Fruit fly (Drosophila melanogaster) whole organism, embryonic: Measurements from ENCODE around the gene prg.

Source experiments
- Ada2b ChIP-seq: fragments of 200-800 bp; sonication (Bioruptor generic); IDR thresholded peaks from 2 replicates; pipeline ENCODE4 v1.3.6; 2022; ENCODE audit warnings: missing biosample characterization, missing genetic modification characterization
- Awh ChIP-seq: fragments of 200-800 bp; sonication (Bioruptor generic); IDR thresholded peaks from 2 replicates; pipeline ENCODE4, ENCODE4 v1.3.6; 2022; ENCODE audit warnings: missing biosample characterization, missing genetic modification characterization
- B-H2 ChIP-seq: fragments of 200-800 bp; sonication (Bioruptor generic); optimal IDR thresholded peaks from 2 replicates; lab custom pipeline; 2018; ENCODE audit warnings: missing biosample characterization, mild to moderate bottlenecking, missing genetic modification characterization
- Bgb ChIP-seq: fragments of 200-800 bp; sonication (Bioruptor generic); IDR thresholded peaks from 2 replicates; pipeline ENCODE4 v1.3.6; 2022; ENCODE audit warnings: missing biosample characterization, missing genetic modification characterization; ENCODE audit not compliant: partially characterized antibody
- CG12155 ChIP-seq: fragments of 200-800 bp; sonication (Bioruptor generic); optimal IDR thresholded peaks from 3 replicates; lab custom pipeline; 2016; ENCODE audit warnings: missing biosample characterization, missing genetic modification characterization
- CG12236 ChIP-seq: fragments of 200-800 bp; sonication (Bioruptor generic); optimal IDR thresholded peaks from 2 replicates; lab custom pipeline; 2016; ENCODE audit warnings: missing biosample characterization, missing genetic modification characterization
- CG16863 ChIP-seq: fragments of 200-800 bp; sonication (Bioruptor generic); optimal IDR thresholded peaks from 3 replicates; lab custom pipeline; 2016; ENCODE audit warnings: missing biosample characterization, missing genetic modification characterization
- CG18599 ChIP-seq: fragments of 200-800 bp; sonication (Bioruptor generic); optimal IDR thresholded peaks from 3 replicates; lab custom pipeline; 2017; ENCODE audit warnings: missing biosample characterization, missing genetic modification characterization, mild to moderate bottlenecking, moderate library complexity, missing genetic modification reagents
- CG2889 ChIP-seq: fragments of 200-800 bp; sonication (Bioruptor generic); IDR thresholded peaks from 3 replicates; pipeline ENCODE4 v1.3.6; 2022; ENCODE audit warnings: missing biosample characterization, missing genetic modification characterization
- CG30431 ChIP-seq: fragments of 200-800 bp; sonication (Bioruptor generic); optimal IDR thresholded peaks from 2 replicates; lab custom pipeline; 2017; ENCODE audit warnings: missing biosample characterization, missing genetic modification characterization
- CG31365 ChIP-seq: fragments of 200-800 bp; sonication (Bioruptor generic); optimal IDR thresholded peaks from 2 replicates; lab custom pipeline; 2018; ENCODE audit warnings: missing biosample characterization, mild to moderate bottlenecking, missing genetic modification characterization
- CG34224 ChIP-seq: fragments of 200-800 bp; sonication (Bioruptor generic); IDR thresholded peaks from 3 replicates; pipeline ENCODE4 v1.3.6; 2022; ENCODE audit warnings: missing biosample characterization, missing genetic modification characterization; ENCODE audit not compliant: partially characterized antibody
- CG4820 ChIP-seq: fragments of 200-800 bp; sonication (Bioruptor generic); optimal IDR thresholded peaks from 3 replicates; lab custom pipeline; 2016; ENCODE audit warnings: missing biosample characterization, missing genetic modification characterization
- CG5180 ChIP-seq: fragments of 200-800 bp; sonication (Bioruptor generic); optimal IDR thresholded peaks from 3 replicates; lab custom pipeline; 2017; ENCODE audit warnings: missing biosample characterization, missing genetic modification characterization, mild to moderate bottlenecking, moderate library complexity, missing genetic modification reagents
- CG6791 ChIP-seq: fragments of 200-800 bp; sonication (Bioruptor generic); IDR thresholded peaks from 3 replicates; pipeline ENCODE4 v1.3.6; 2022; ENCODE audit warnings: missing biosample characterization, missing genetic modification characterization; ENCODE audit not compliant: partially characterized antibody
- CG7745 ChIP-seq: fragments of 200-800 bp; sonication (Bioruptor generic); optimal IDR thresholded peaks from 2 replicates; lab custom pipeline; 2018; ENCODE audit warnings: missing biosample characterization, mild to moderate bottlenecking, missing genetic modification characterization, moderate library complexity
- Ets65A ChIP-seq: fragments of 200-800 bp; sonication (Bioruptor generic); peaks from one replicate; lab custom pipeline; 2016; ENCODE audit warnings: missing biosample characterization, missing genetic modification characterization
- H2.0 ChIP-seq: fragments of 200-800 bp; sonication (Bioruptor generic); IDR thresholded peaks from 2 replicates; pipeline ENCODE4 v1.3.6; 2022; ENCODE audit warnings: missing biosample characterization, missing genetic modification characterization
- Hr3 ChIP-seq: fragments of 200-800 bp; sonication (Bioruptor generic); optimal IDR thresholded peaks from 3 replicates; lab custom pipeline; 2016; ENCODE audit warnings: missing biosample characterization, missing genetic modification characterization
- Hr78 ChIP-seq, 2 experiments: fragments of 200-800 bp in 1 of 2; fragments of >200 bp in 1 of 2; sonication (Bioruptor generic) in 1 of 2; optimal IDR thresholded peaks; 2 replicates each; lab custom pipeline; 2017 to 2019; ENCODE audit warnings: missing biosample characterization in 2 of 2, missing genetic modification characterization in 2 of 2, mild to moderate bottlenecking in 1 of 2, moderate library complexity in 1 of 2
- Neu2 ChIP-seq: fragments of 200-800 bp; sonication (Bioruptor generic); optimal IDR thresholded peaks from 3 replicates; lab custom pipeline; 2016; ENCODE audit warnings: missing biosample characterization, missing genetic modification characterization, borderline replicate concordance
- Opbp ChIP-seq: fragments of 200-800 bp; sonication (Bioruptor generic); IDR thresholded peaks from 3 replicates; pipeline ENCODE4 v1.3.6; 2022; ENCODE audit warnings: missing biosample characterization, missing genetic modification characterization; ENCODE audit not compliant: partially characterized antibody
- Ssrp ChIP-seq: fragments of 200-800 bp; sonication (Bioruptor generic); optimal IDR thresholded peaks from 2 replicates; lab custom pipeline; 2018; ENCODE audit warnings: missing biosample characterization, mild to moderate bottlenecking, missing genetic modification characterization, moderate library complexity
- Vsx1 ChIP-seq: fragments of 200-800 bp; sonication (Bioruptor generic); optimal IDR thresholded peaks from 2 replicates; lab custom pipeline; 2017; ENCODE audit warnings: missing biosample characterization, mild to moderate bottlenecking, missing genetic modification characterization, missing genetic modification reagents
- amos ChIP-seq: fragments of 200-800 bp; sonication (Bioruptor generic); IDR thresholded peaks from 2 replicates; pipeline ENCODE4 v1.3.6; 2022; ENCODE audit warnings: missing biosample characterization, missing genetic modification characterization; ENCODE audit not compliant: partially characterized antibody
- ase ChIP-seq: fragments of 200-800 bp; sonication (Bioruptor generic); IDR thresholded peaks from 3 replicates; pipeline ENCODE4 v1.3.6; 2022; ENCODE audit warnings: missing biosample characterization, missing genetic modification characterization
- bcd ChIP-seq: fragments of 200-800 bp; sonication (Bioruptor generic); optimal IDR thresholded peaks from 2 replicates; lab custom pipeline; 2017; ENCODE audit warnings: missing biosample characterization, mild to moderate bottlenecking, missing genetic modification characterization
- crol ChIP-seq: fragments of 200-800 bp; sonication (Bioruptor generic); IDR thresholded peaks from 2 replicates; pipeline ENCODE4 v1.3.6; 2022; ENCODE audit warnings: missing biosample characterization, missing genetic modification characterization
- dysf ChIP-seq: fragments of 200-800 bp; sonication (Bioruptor generic); IDR thresholded peaks from 3 replicates; pipeline ENCODE4 v1.3.6; 2022; ENCODE audit warnings: missing biosample characterization, missing genetic modification characterization
- exex ChIP-seq: fragments of 200-800 bp; sonication (Bioruptor generic); optimal IDR thresholded peaks from 4 replicates; lab custom pipeline; 2018; ENCODE audit warnings: missing biosample characterization, mild to moderate bottlenecking, missing genetic modification characterization, moderate library complexity
- h ChIP-seq: fragments of >200 bp; optimal IDR thresholded peaks from 2 replicates; lab custom pipeline; 2017
- her ChIP-seq: fragments of 200-800 bp; sonication (Bioruptor generic); optimal IDR thresholded peaks from 2 replicates; lab custom pipeline; 2016; ENCODE audit warnings: missing biosample characterization, missing genetic modification characterization
- knrl ChIP-seq: fragments of 200-800 bp; sonication (Bioruptor generic); IDR thresholded peaks from 3 replicates; pipeline ENCODE4 v1.3.6; 2022; ENCODE audit warnings: missing biosample characterization, missing genetic modification characterization; ENCODE audit not compliant: partially characterized antibody
- lab ChIP-seq: fragments of 200-800 bp; sonication (Bioruptor generic); optimal IDR thresholded peaks from 3 replicates; lab custom pipeline; 2017; ENCODE audit warnings: missing biosample characterization, missing genetic modification characterization, mild to moderate bottlenecking, moderate library complexity, missing genetic modification reagents
- lilli ChIP-seq: fragments of 200-800 bp; sonication (Bioruptor generic); optimal IDR thresholded peaks from 3 replicates; lab custom pipeline; 2016; ENCODE audit warnings: missing biosample characterization, missing genetic modification characterization
- lmd ChIP-seq: fragments of 200-800 bp; sonication (Bioruptor generic); IDR thresholded peaks from 2 replicates; pipeline ENCODE4 v1.3.6; 2022; ENCODE audit warnings: missing biosample characterization, missing genetic modification characterization
- nerfin-2 ChIP-seq: fragments of 200-800 bp; sonication (Bioruptor generic); IDR thresholded peaks from 2 replicates; pipeline ENCODE4 v1.3.6; 2022; ENCODE audit warnings: missing biosample characterization, missing genetic modification characterization; ENCODE audit not compliant: partially characterized antibody
- oc ChIP-seq: fragments of 200-800 bp; sonication (Bioruptor generic); optimal IDR thresholded peaks from 2 replicates; lab custom pipeline; 2018; ENCODE audit warnings: missing biosample characterization, mild to moderate bottlenecking, missing genetic modification characterization, moderate library complexity
- ranshi ChIP-seq: fragments of 200-800 bp; sonication (Bioruptor generic); IDR thresholded peaks from 2 replicates; pipeline ENCODE4 v1.3.6; 2022; ENCODE audit warnings: missing biosample characterization, missing genetic modification characterization
- slbo ChIP-seq: fragments of 200-800 bp; sonication (Bioruptor generic); IDR thresholded peaks from 2 replicates; pipeline ENCODE4 v1.3.6; 2022; ENCODE audit warnings: missing biosample characterization, missing genetic modification characterization
- sna ChIP-seq: fragments of 200-800 bp; sonication (Bioruptor generic); IDR thresholded peaks from 2 replicates; pipeline ENCODE4 v1.3.6; 2022; ENCODE audit warnings: missing biosample characterization, missing genetic modification characterization; ENCODE audit not compliant: partially characterized antibody
- sr ChIP-seq: fragments of 200-800 bp; sonication (Bioruptor generic); IDR thresholded peaks from 3 replicates; pipeline ENCODE4 v1.3.6; 2022; ENCODE audit warnings: missing biosample characterization, missing genetic modification characterization
- tna ChIP-seq: fragments of 200-800 bp; sonication (Bioruptor generic); IDR thresholded peaks from 2 replicates; pipeline ENCODE4 v1.3.6; 2022; ENCODE audit warnings: missing biosample characterization, missing genetic modification characterization; ENCODE audit not compliant: partially characterized antibody

Gene prg

DNA sequence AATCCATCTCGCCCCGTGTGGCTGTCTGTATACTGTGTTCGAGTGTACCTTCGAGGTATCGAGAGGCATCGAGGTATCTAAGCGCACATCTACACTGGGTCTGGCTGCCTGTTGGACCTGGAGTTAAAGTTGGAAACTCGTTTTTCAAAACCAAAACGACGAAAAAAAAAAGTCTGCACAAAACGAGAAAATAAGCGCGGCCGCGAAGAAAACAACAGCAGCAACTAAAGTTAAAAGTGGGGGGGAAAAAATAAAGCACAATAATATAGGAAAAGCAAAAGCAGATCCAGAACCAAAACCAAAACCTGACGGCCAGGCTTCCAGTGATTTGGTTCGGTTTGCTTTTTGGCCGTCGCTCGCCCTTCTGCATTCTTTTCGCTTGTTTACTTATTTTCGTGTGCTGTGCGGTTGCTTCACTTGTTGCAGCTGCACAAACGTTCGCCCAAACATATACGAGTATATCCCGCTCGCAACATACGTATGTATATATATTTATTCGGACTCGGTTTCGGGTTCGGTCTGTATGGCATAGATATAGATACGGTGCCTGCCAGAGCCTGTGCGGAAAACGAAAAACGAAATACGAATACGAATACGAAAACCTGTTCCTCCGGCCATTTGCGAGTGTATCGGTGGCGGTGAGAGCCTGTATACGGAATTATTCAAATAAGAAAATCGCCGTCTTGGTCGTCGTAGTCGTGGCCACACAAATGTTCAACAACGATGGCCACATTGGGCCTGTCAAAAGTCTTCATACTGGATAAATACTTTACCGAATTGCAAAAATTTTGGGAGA is 14.8 kb downstream of the prg start (continued):
- TF ChIP-seq CG2889 (GFP tag; lab: Robert Waterston, UW): no peak
- TF ChIP-seq CG5180 (GFP tag; lab: Kevin White, UChicago): peak; percentile 3
- no peak for TF ChIP-seq sr (GFP tag; lab: Robert Waterston, UW)

- TF ChIP-seq Hr78 (GFP tag; optimal IDR thresholded peaks at IDR 0.05; lab: Kevin White, UChicago) (peak in 1 of 2 experiments; percentile 36), Vsx1 (GFP tag; lab: Kevin White, UChicago) (peak; percentile 74), CG16863 (GFP tag; lab: Kevin White, UChicago) (no peak), Awh (peak; percentile 42; the same call in 1 of the 2 replicates), sna (GFP tag; lab: Robert Waterston, UW) (no peak), oc (tag; lab: Kevin White, UChicago) (peak; percentile 72), CG34224 (no peak), dysf (GFP tag; lab: Robert Waterston, UW) (no peak), her (GFP tag; lab: Kevin White, UChicago) (no peak)
Measured at dm6 chr2L:8480825-8481224, 16.5 kb downstream of the prg start.

DNA sequence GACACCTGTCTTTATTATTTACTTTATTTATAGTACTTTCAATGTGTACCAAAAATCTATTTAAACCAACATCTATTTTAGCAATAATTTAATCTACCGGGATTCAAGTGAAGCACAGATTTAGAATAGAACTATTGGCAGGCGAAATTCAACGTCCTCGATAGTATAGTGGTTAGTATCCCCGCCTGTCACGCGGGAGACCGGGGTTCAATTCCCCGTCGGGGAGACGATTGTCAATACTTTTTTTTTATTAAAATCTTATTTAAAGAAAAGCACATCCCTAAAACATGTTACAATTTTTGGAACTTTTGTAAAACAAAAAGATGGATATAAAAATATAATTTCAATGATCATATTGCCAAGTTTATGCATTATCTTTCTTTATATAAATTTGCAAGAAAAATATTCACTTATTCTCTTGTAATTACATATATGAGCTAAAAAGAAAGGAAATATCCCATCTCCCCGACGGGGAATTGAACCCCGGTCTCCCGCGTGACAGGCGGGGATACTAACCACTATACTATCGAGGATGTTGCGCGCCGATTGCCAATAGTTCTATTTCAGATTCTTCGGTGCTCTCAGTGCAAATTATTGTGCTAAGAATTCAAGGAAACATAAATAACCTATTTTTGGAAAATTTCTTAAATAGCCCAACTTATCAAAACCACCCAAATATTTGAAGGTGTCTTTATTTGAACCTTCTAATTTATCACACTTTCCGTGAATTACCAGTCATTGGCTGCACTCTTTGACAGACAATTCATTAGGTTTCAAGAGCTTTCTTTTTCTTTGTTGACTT is 17.5 kb downstream of the prg start, which contains the start of gene CG43796:
Gene CG43796, plus strand, starts transcription at position 752 of the 802 bp plus-strand sequence.
- TF ChIP-seq CG7745 (no peak), CG12236 (no peak), ranshi (GFP tag; lab: Robert Waterston, UW) (no peak), lilli (GFP tag; lab: Kevin White, UChicago) (no peak), Bgb (GFP tag; lab: Robert Waterston, UW) (peak; percentile 68), crol (no peak), knrl (peak; percentile 51; the same call in 1 of the 3 replicates), Opbp (GFP tag; lab: Robert Waterston, UW) (peak; percentile 73; the same call in 2 of the 3 replicates), CG31365 (no peak), CG18599 (no peak), CG4820 (GFP tag; lab: Kevin White, UChicago) (no peak), nerfin-2 (GFP tag; lab: Robert Waterston, UW) (peak; percentile 51; the same call in 1 of the 2 replicates), Ets65A (GFP tag; lab: Kevin White, UChicago) (no peak), sna (GFP tag; lab: Robert Waterston, UW) (0 out of 2 replicates have a peak, but pooled peaks have one; percentile 18), Ssrp (tag; lab: Kevin White, UChicago) (no peak), lmd (GFP tag; lab: Robert Waterston, UW) (no peak), Ada2b (GFP tag; lab: Robert Waterston, UW) (no peak), bcd (GFP tag; lab: Kevin White, UChicago) (no peak), tna (GFP tag; lab: Robert Waterston, UW) (peak; percentile 58; the same call in 1 of the 2 replicates), B-H2 (no peak), slbo (GFP tag; lab: Robert Waterston, UW) (no peak), CG30431 (no peak), ase (GFP tag; lab: Robert Waterston, UW) (no peak), CG12155 (GFP tag; lab: Kevin White, UChicago) (no peak), amos (GFP tag; lab: Robert Waterston, UW) (peak; percentile 69), lab (GFP tag; lab: Kevin White, UChicago) (no peak), exex (peak; percentile 22), Neu2 (GFP tag; lab: Kevin White, UChicago) (no peak), CG6791 (GFP tag; lab: Robert Waterston, UW) (peak; percentile 87), H2.0 (GFP tag; lab: Robert Waterston, UW) (no peak), h (lab: Kevin White, UChicago) (no peak), Hr3 (GFP tag; lab: Kevin White, UChicago) (no peak)
